Worm (Caenorhabditis elegans): ENCODE data around the gene rnh-1.1.

Gene rnh-1.1

ce11 chrII:7530944-7531343 is 5.4 kb downstream of the rnh-1.1 start, which contains the start of gene wrt-1:
TSS of gene wrt-1 (plus strand) at chrII:7530996.
- no peak for TF ChIP-seq rnt-1 (tag; optimal IDR thresholded peaks at IDR 0.05)
- no peak for TF ChIP-seq pag-3 (tag; optimal IDR thresholded peaks at IDR 0.05; ENCODE audit: borderline replicate concordance)
- TF ChIP-seq nhr-232 (tag; optimal IDR thresholded peaks at IDR 0.05) = no peak
- no peak for TF ChIP-seq C38D4.7 (GFP tag; optimal IDR thresholded peaks at IDR 0.05)
- no peak for TF ChIP-seq ets-4 (tag; optimal IDR thresholded peaks at IDR 0.05)
- TF ChIP-seq zip-5 (tag; optimal IDR thresholded peaks at IDR 0.05) = no peak
- no peak for TF ChIP-seq npax-4 (tag; optimal IDR thresholded peaks at IDR 0.05)
- no peak for TF ChIP-seq pax-1 (tag; optimal IDR thresholded peaks at IDR 0.05)
- no peak for TF ChIP-seq ceh-9 (tag; optimal IDR thresholded peaks at IDR 0.05)
- no peak for TF ChIP-seq pqm-1 (tag; optimal IDR thresholded peaks at IDR 0.05)
- no peak for TF ChIP-seq tbx-7 (tag; optimal IDR thresholded peaks at IDR 0.05)
- TF ChIP-seq ahr-1 (tag; optimal IDR thresholded peaks at IDR 0.05) = no peak

- TF ChIP-seq pha-4 (tag; optimal IDR thresholded peaks at IDR 0.05) (no peak), mec-3 (tag; optimal IDR thresholded peaks at IDR 0.05; ENCODE audit: borderline replicate concordance) (no peak), tbx-2 (tag; optimal IDR thresholded peaks at IDR 0.05) (no peak), syd-9 (tag; optimal IDR thresholded peaks at IDR 0.05) (no peak), madf-2 (tag; optimal IDR thresholded peaks at IDR 0.05) (no peak), C38D4.7 (GFP tag; optimal IDR thresholded peaks at IDR 0.05) (no peak), ets-4 (tag; optimal IDR thresholded peaks at IDR 0.05) (no peak), pat-9 (tag; optimal IDR thresholded peaks at IDR 0.05) (no peak), sox-2 (GFP tag; IDR thresholded peaks at IDR 0.05) (no peak), ceh-6 (GFP tag; optimal IDR thresholded peaks at IDR 0.05) (no peak), F13H6.1 (tag; optimal IDR thresholded peaks at IDR 0.05) (no peak), ceh-19 (GFP tag; optimal IDR thresholded peaks at IDR 0.05) (no peak), ceh-31 (tag; optimal IDR thresholded peaks at IDR 0.05) (no peak), ama-1 (optimal IDR thresholded peaks at IDR 0.05) (no peak), hlh-6 (tag; optimal IDR thresholded peaks at IDR 0.05) (no peak), unc-42 (tag; optimal IDR thresholded peaks at IDR 0.05) (no peak), nhr-232 (tag; optimal IDR thresholded peaks at IDR 0.05) (no peak), zip-5 (tag; optimal IDR thresholded peaks at IDR 0.05) (no peak)
Observed at ce11 chrII:7531478-7531877, 5.9 kb downstream of the rnh-1.1 start.

ce11 chrII:7534369-7534768 is 8.8 kb downstream of the rnh-1.1 start, which contains the start of gene wrt-10:
TSS of gene wrt-10 (minus strand) at chrII:7534563.
- TF ChIP-seq ama-1 (optimal IDR thresholded peaks at IDR 0.05) (no peak), syd-9 (tag; optimal IDR thresholded peaks at IDR 0.05) (no peak), ceh-9 (tag; optimal IDR thresholded peaks at IDR 0.05) (no peak), lim-6 (tag; optimal IDR thresholded peaks at IDR 0.05) (no peak), unc-3 (GFP tag; conservative IDR thresholded peaks at IDR 0.05) (no peak), unc-3 (tag; optimal IDR thresholded peaks at IDR 0.05) (no peak), ceh-45 (GFP tag; IDR thresholded peaks at IDR 0.05) (no peak), ttx-3 (tag; optimal IDR thresholded peaks at IDR 0.05) (no peak), hlh-8 (tag; optimal IDR thresholded peaks at IDR 0.05) (no peak), ceh-19 (GFP tag; optimal IDR thresholded peaks at IDR 0.05) (no peak), lin-11 (tag; optimal IDR thresholded peaks at IDR 0.05) (no peak), che-1 (tag; optimal IDR thresholded peaks at IDR 0.05) (no peak), ceh-31 (tag; optimal IDR thresholded peaks at IDR 0.05) (no peak), fkh-6 (tag; optimal IDR thresholded peaks at IDR 0.05) (no peak), pros-1 (tag; optimal IDR thresholded peaks at IDR 0.05) (no peak), eyg-1 (tag; optimal IDR thresholded peaks at IDR 0.05) (no peak)

- TF ChIP-seq T23F11.4 (GFP tag; optimal IDR thresholded peaks at IDR 0.05) (no peak), ztf-16 (tag; optimal IDR thresholded peaks at IDR 0.05) (no peak), pha-2 (tag; optimal IDR thresholded peaks at IDR 0.05) (no peak), ttx-3 (tag; optimal IDR thresholded peaks at IDR 0.05) (no peak), lin-11 (tag; optimal IDR thresholded peaks at IDR 0.05) (no peak), lim-6 (tag; optimal IDR thresholded peaks at IDR 0.05) (no peak), odd-2 (tag; optimal IDR thresholded peaks at IDR 0.05) (no peak)
Observed at ce11 chrII:7534934-7535333, 9.4 kb downstream of the rnh-1.1 start, which contains the start of gene ZK1290.13. TSS of gene ZK1290.13 (plus strand) at chrII:7535006.
